Fruit fly (Drosophila melanogaster): ENCODE data around the gene BTBD9.

- TF ChIP-seq psq (optimal IDR thresholded peaks at IDR 0.05) (no peak), usp (GFP tag; optimal IDR thresholded peaks at IDR 0.05) (no peak)
Measured at dm6 chrX:10757616-10758078, 10.7 kb upstream of the BTBD9 start, which contains the start of gene Rph.

Data from whole organism.